Worm (Caenorhabditis elegans) whole organism, young adult: ENCODE measurements around the gene T26G10.1.

Experiments used
- B0035.1 ChIP-seq: sonication (generic microtip); optimal IDR thresholded peaks from 2 replicates; lab custom pipeline; 2016; ENCODE audit warnings: missing genetic modification characterization, mild to moderate bottlenecking, missing compliant biosample characterization, missing genotype, missing genetic modification reagents
- C17E4.6 ChIP-seq: fragments of 200-800 bp; sonication (Bioruptor generic); IDR thresholded peaks from 2 replicates; pipeline ENCODE4 v1.3.6; 2022; ENCODE audit warnings: missing genetic modification reagents, missing genetic modification characterization, missing compliant biosample characterization
- F22D6.2 ChIP-seq: sonication (generic microtip); optimal IDR thresholded peaks from 2 replicates; lab custom pipeline; 2016; ENCODE audit warnings: mild to moderate bottlenecking, missing genetic modification characterization, missing compliant biosample characterization
- F39B2.1 ChIP-seq: fragments of 200-800 bp; sonication (Bioruptor generic); IDR thresholded peaks from 2 replicates; pipeline ENCODE4 v1.3.6; 2022; ENCODE audit warnings: missing genetic modification reagents, missing genetic modification characterization, missing compliant biosample characterization
- F57A8.1 ChIP-seq: fragments of 200-800 bp; sonication (Bioruptor generic); optimal IDR thresholded peaks from 2 replicates; lab custom pipeline; 2018; ENCODE audit warnings: mild to moderate bottlenecking, missing genetic modification characterization, moderate library complexity, missing compliant biosample characterization
- K12H6.12 ChIP-seq: fragments of 200-800 bp; sonication (Bioruptor generic); optimal IDR thresholded peaks from 2 replicates; lab custom pipeline; 2018; ENCODE audit warnings: mild to moderate bottlenecking, missing genetic modification characterization, missing compliant biosample characterization
- Y53F4B.3 ChIP-seq: fragments of 200-800 bp; sonication (Bioruptor generic); IDR thresholded peaks from 2 replicates; pipeline ENCODE4 v1.3.6; 2022; ENCODE audit warnings: missing genetic modification reagents, missing genetic modification characterization, missing compliant biosample characterization
- Y53G8AR.9 ChIP-seq: fragments of 200-800 bp; sonication (Bioruptor generic); conservative IDR thresholded peaks from 2 replicates; pipeline ENCODE4 v1.3.6; 2022; ENCODE audit warnings: missing genetic modification reagents, missing genetic modification characterization, missing compliant biosample characterization
- Y56A3A.18 ChIP-seq: fragments of 200-800 bp; sonication (Bioruptor generic); IDR thresholded peaks from 2 replicates; pipeline ENCODE4 v1.3.6; 2022; ENCODE audit warnings: missing genetic modification reagents, missing genetic modification characterization, missing compliant biosample characterization
- Y67H2A.10 ChIP-seq: fragments of 200-800 bp; sonication (Bioruptor generic); conservative IDR thresholded peaks from 2 replicates; pipeline ENCODE4 v1.3.6; 2022; ENCODE audit warnings: missing genetic modification reagents, missing genetic modification characterization, missing compliant biosample characterization
- ZK185.1 ChIP-seq: sonication (generic microtip); optimal IDR thresholded peaks from 2 replicates; lab custom pipeline; 2016; ENCODE audit warnings: mild to moderate bottlenecking, missing genetic modification characterization, missing compliant biosample characterization; ENCODE audit not compliant: poor library complexity, severe bottlenecking
- ama-1 ChIP-seq, 3 experiments: fragments of 150-350 bp in 1 of 3; sonication (generic microtip) in 2 of 3; optimal IDR thresholded peaks; 2 replicates each; lab custom pipeline; 2014 to 2018; ENCODE audit warnings: missing biosample characterization in 2 of 3, missing genetic modification characterization in 2 of 3, missing genetic modification reagents in 2 of 3
- aptf-2 ChIP-seq: fragments of 200-800 bp; sonication (Bioruptor generic); conservative IDR thresholded peaks from 2 replicates; pipeline ENCODE4 v1.3.6; 2022; ENCODE audit warnings: missing genetic modification reagents, missing genetic modification characterization, missing compliant biosample characterization
- atf-7 ChIP-seq: sonication (generic microtip); optimal IDR thresholded peaks from 2 replicates; lab custom pipeline; 2017; ENCODE audit warnings: mild to moderate bottlenecking, missing genetic modification characterization, missing compliant biosample characterization
- attf-3 ChIP-seq: fragments of 200-800 bp; sonication (Bioruptor generic); conservative IDR thresholded peaks from 2 replicates; pipeline ENCODE4 v1.3.6; 2022; ENCODE audit warnings: missing genetic modification reagents, missing genetic modification characterization, missing compliant biosample characterization
- ccch-3 ChIP-seq: fragments of 200-800 bp; sonication (Bioruptor generic); optimal IDR thresholded peaks from 2 replicates; lab custom pipeline; 2018; ENCODE audit warnings: mild to moderate bottlenecking, missing genetic modification characterization, missing compliant biosample characterization
- ceh-100 ChIP-seq: fragments of 200-800 bp; sonication (Bioruptor generic); IDR thresholded peaks from 2 replicates; pipeline ENCODE4 v1.3.6; 2022; ENCODE audit warnings: missing genetic modification reagents, missing genetic modification characterization, missing compliant biosample characterization
- ceh-40 ChIP-seq: fragments of 200-800 bp; sonication (Bioruptor generic); IDR thresholded peaks from 2 replicates; pipeline ENCODE4 v1.3.6; 2022; ENCODE audit warnings: missing genetic modification characterization, missing compliant biosample characterization
- ceh-91 ChIP-seq: fragments of 200-800 bp; sonication (Bioruptor generic); IDR thresholded peaks from 2 replicates; pipeline ENCODE4 v1.3.6; 2022; ENCODE audit warnings: missing genetic modification reagents, missing genetic modification characterization, missing compliant biosample characterization
- dpl-1 ChIP-seq: fragments of 150-350 bp; optimal IDR thresholded peaks from 2 replicates; lab custom pipeline; 2014; ENCODE audit warnings: missing biosample characterization, missing genetic modification reagents, missing genetic modification characterization
- efl-1 ChIP-seq: fragments of 150-350 bp; optimal IDR thresholded peaks from 2 replicates; lab custom pipeline; 2014; ENCODE audit warnings: missing biosample characterization, missing genetic modification reagents, missing genetic modification characterization
- egl-44 ChIP-seq: fragments of 200-800 bp; sonication (Bioruptor generic); IDR thresholded peaks from 2 replicates; pipeline ENCODE4 v1.3.6; 2022; ENCODE audit warnings: missing genetic modification reagents, missing genetic modification characterization, missing compliant biosample characterization
- gei-17 ChIP-seq: fragments of 200-800 bp; sonication (Bioruptor generic); optimal IDR thresholded peaks from 2 replicates; lab custom pipeline; 2018; ENCODE audit warnings: mild to moderate bottlenecking, missing genetic modification characterization, missing compliant biosample characterization
- hlh-12 ChIP-seq: sonication (generic microtip); optimal IDR thresholded peaks from 2 replicates; lab custom pipeline; 2016; ENCODE audit warnings: missing genetic modification characterization, missing compliant biosample characterization
- hsf-1 ChIP-seq: fragments of 200-800 bp; sonication (Bioruptor generic); IDR thresholded peaks from 2 replicates; pipeline ENCODE4 v1.3.6; 2022; ENCODE audit warnings: missing genetic modification reagents, missing genetic modification characterization, missing compliant biosample characterization
- lag-1 ChIP-seq: fragments of 200-800 bp; sonication (Bioruptor generic); IDR thresholded peaks from 2 replicates; pipeline ENCODE4 v1.3.6; 2022; ENCODE audit warnings: missing genetic modification reagents, missing genetic modification characterization, missing compliant biosample characterization
- madf-10 ChIP-seq: sonication (generic microtip); optimal IDR thresholded peaks from 2 replicates; lab custom pipeline; 2016; ENCODE audit warnings: mild to moderate bottlenecking, missing genetic modification characterization, missing compliant biosample characterization
- mes-4 ChIP-seq: sonication (generic microtip); optimal IDR thresholded peaks from 2 replicates; lab custom pipeline; 2016; ENCODE audit warnings: missing genotype, missing genetic modification characterization, missing compliant biosample characterization
- nfya-2 ChIP-seq: fragments of 200-800 bp; sonication (Bioruptor generic); IDR thresholded peaks from 2 replicates; pipeline ENCODE4 v1.3.6; 2022; ENCODE audit warnings: missing genetic modification reagents, missing genetic modification characterization, missing compliant biosample characterization
- nfyb-1 ChIP-seq: fragments of 200-800 bp; sonication (Bioruptor generic); IDR thresholded peaks from 2 replicates; pipeline ENCODE4 v1.3.6; 2022; ENCODE audit warnings: missing genetic modification reagents, missing genetic modification characterization, missing compliant biosample characterization
- nhr-120 ChIP-seq: fragments of 200-800 bp; sonication (Bioruptor generic); IDR thresholded peaks from 2 replicates; pipeline ENCODE4 v1.3.6; 2022; ENCODE audit warnings: missing genetic modification characterization, missing compliant biosample characterization
- nhr-80 ChIP-seq: sonication (generic microtip); optimal IDR thresholded peaks from 2 replicates; lab custom pipeline; 2016; ENCODE audit warnings: missing genetic modification characterization, missing compliant biosample characterization
- rcor-1 ChIP-seq: fragments of 200-800 bp; sonication (Bioruptor generic); IDR thresholded peaks from 2 replicates; pipeline ENCODE4 v1.3.6; 2022; ENCODE audit warnings: missing genetic modification reagents, missing genetic modification characterization, missing compliant biosample characterization
- rpc-1 ChIP-seq, 2 experiments: fragments of 150-350 bp in 1 of 2; sonication (generic microtip) in 1 of 2; optimal IDR thresholded peaks; 2 replicates each; lab custom pipeline; 2014 to 2018; ENCODE audit warnings: missing biosample characterization in 1 of 2, missing genetic modification characterization in 1 of 2, missing genetic modification reagents in 1 of 2, missing genotype in 1 of 2
- sdz-38 ChIP-seq: sonication (generic microtip); optimal IDR thresholded peaks from 2 replicates; lab custom pipeline; 2016; ENCODE audit warnings: missing genotype, missing genetic modification characterization, missing compliant biosample characterization
- snpc-1.3 ChIP-seq: sonication (generic microtip); optimal IDR thresholded peaks from 2 replicates; lab custom pipeline; 2017; ENCODE audit warnings: missing genetic modification characterization, mild to moderate bottlenecking, missing compliant biosample characterization, antibody characterized with exemption, moderate library complexity, missing genotype, missing genetic modification reagents; ENCODE audit not compliant: insufficient read depth
- snpc-4 ChIP-seq, 5 experiments: fragments of 150-350 bp in 1 of 5; sonication (generic microtip) in 4 of 5; optimal IDR thresholded peaks; 2 replicates each; lab custom pipeline; 2014 to 2018; ENCODE audit warnings: missing genetic modification characterization in 5 of 5, missing biosample characterization in 3 of 5, antibody characterized with exemption in 2 of 5, mild to moderate bottlenecking in 2 of 5, missing compliant biosample characterization in 2 of 5, missing genotype in 2 of 5, moderate library complexity in 2 of 5, missing genetic modification reagents in 1 of 5
- tbp1 ChIP-seq: fragments of 200-800 bp; sonication (Bioruptor generic); optimal IDR thresholded peaks from 2 replicates; lab custom pipeline; 2018; ENCODE audit warnings: mild to moderate bottlenecking, missing genetic modification characterization, missing compliant biosample characterization
- tlf-1 ChIP-seq: fragments of 200-800 bp; sonication (Bioruptor generic); optimal IDR thresholded peaks from 2 replicates; lab custom pipeline; 2018; ENCODE audit warnings: mild to moderate bottlenecking, missing genetic modification characterization, missing compliant biosample characterization
- unc-130 ChIP-seq: sonication (generic microtip); optimal IDR thresholded peaks from 2 replicates; lab custom pipeline; 2016; ENCODE audit warnings: missing genetic modification reagents, missing genetic modification characterization, missing compliant biosample characterization
- xnd-1 ChIP-seq: sonication (generic microtip); optimal IDR thresholded peaks from 2 replicates; lab custom pipeline; 2016; ENCODE audit warnings: missing genotype, missing genetic modification reagents, missing genetic modification characterization, missing compliant biosample characterization
- zfh-2 ChIP-seq: fragments of 200-800 bp; sonication (Bioruptor generic); conservative IDR thresholded peaks from 2 replicates; pipeline ENCODE4 v1.3.6; 2022; ENCODE audit warnings: missing genetic modification reagents, missing genetic modification characterization, missing compliant biosample characterization

The T26G10.1 gene

ce11 chrIII:9408304-9408703, 1.9 kb upstream of the T26G10.1 start (continued):
- TF ChIP-seq C17E4.6 (GFP tag; lab: Robert Waterston, UW) (peak; percentile 89), unc-130 (GFP tag; lab: Kevin White, UChicago) (peak; percentile 50), hsf-1 (GFP tag; lab: Robert Waterston, UW) (peak; percentile 84)
- TF ChIP-seq, all 124 proteins: peak for 48; not testable (repeated sequence) for 76

- no peak for TF ChIP-seq F39B2.1
- TF ChIP-seq snpc-1.3 (tag; lab: Kevin White, UChicago) = no peak
These were observed 5.4 kb downstream of the T26G10.1 start, which contains the start of gene nlp-48 for ce11 chrIII:9401036-9401435. Gene nlp-48, minus strand, starts transcription at chrIII:9401136.

ce11 chrIII:9393114-9393780, 13.2 kb downstream of the T26G10.1 start, which contains the start of the genes gpr-2 and rgr-1:
Gene gpr-2, minus strand, starts transcription at chrIII:9393164.
Gene rgr-1, plus strand, starts transcription at chrIII:9393730.
- TF ChIP-seq F57A8.1 (GFP tag; lab: Kevin White, UChicago) (no peak), dpl-1 (peak; percentile 92), tbp1 (GFP tag; lab: Kevin White, UChicago) (peak; percentile 58), snpc-1.3 (tag; lab: Kevin White, UChicago) (peak; percentile 23), attf-3 (GFP tag; lab: Robert Waterston, UW) (peak; percentile 37; the same call in 1 of the 2 replicates), gei-17 (GFP tag; lab: Kevin White, UChicago) (no peak), efl-1 (GFP tag; lab: Kevin White, UChicago) (peak; percentile 98), B0035.1 (tag; lab: Kevin White, UChicago) (no peak), snpc-4 (GFP tag; optimal IDR thresholded peaks at IDR 0.05; lab: Kevin White, UChicago) (no peak), snpc-4 (tag; optimal IDR thresholded peaks at IDR 0.05; lab: Kevin White, UChicago) (peak in 3 of 4 experiments; percentile 13 to 64 (median 40)), mes-4 (no peak), Y53F4B.3 (no peak), F22D6.2 (tag; lab: Kevin White, UChicago) (no peak), egl-44 (GFP tag; lab: Robert Waterston, UW) (no peak), atf-7 (tag; lab: Kevin White, UChicago) (no peak), nfya-2 (GFP tag; lab: Robert Waterston, UW) (no peak), Y53G8AR.9 (GFP tag; lab: Robert Waterston, UW) (peak; percentile 36; the same call in 1 of the 2 replicates), sdz-38 (no peak), madf-10 (tag; lab: Kevin White, UChicago) (no peak), zfh-2 (GFP tag; lab: Robert Waterston, UW) (no peak), ceh-40 (no peak), ceh-91 (GFP tag; lab: Robert Waterston, UW) (peak; percentile 95), tlf-1 (GFP tag; lab: Kevin White, UChicago) (peak; percentile 90), ccch-3 (no peak), nhr-80 (tag; lab: Kevin White, UChicago) (no peak), nfyb-1 (GFP tag; lab: Robert Waterston, UW) (no peak), aptf-2 (GFP tag; lab: Robert Waterston, UW) (0 out of 2 replicates have a peak, but pooled peaks have one; percentile 44), ceh-100 (peak; percentile 60; the same call in 1 of the 2 replicates), unc-130 (GFP tag; lab: Kevin White, UChicago) (peak; percentile 82), Y67H2A.10 (GFP tag; lab: Robert Waterston, UW) (0 out of 2 replicates have a peak, but pooled peaks have one; percentile 37), hlh-12 (tag; lab: Kevin White, UChicago) (no peak), K12H6.12 (tag; lab: Kevin White, UChicago) (no peak), Y56A3A.18 (no peak), rpc-1 (optimal IDR thresholded peaks at IDR 0.05; lab: Kevin White, UChicago) (no peak), rpc-1 (tag; optimal IDR thresholded peaks at IDR 0.05; lab: Kevin White, UChicago) (no peak), xnd-1 (peak; percentile 91), ama-1 (optimal IDR thresholded peaks at IDR 0.05; lab: Kevin White, UChicago) (no peak), ama-1 (GFP tag; optimal IDR thresholded peaks at IDR 0.05; lab: Kevin White, UChicago) (no peak), nhr-120 (GFP tag; lab: Robert Waterston, UW) (no peak), ZK185.1 (tag; lab: Kevin White, UChicago) (no peak), rcor-1 (GFP tag; lab: Robert Waterston, UW) (peak; percentile 82), lag-1 (GFP tag; lab: Robert Waterston, UW) (no peak)
